Worm (Caenorhabditis elegans): Measurements from ENCODE around the gene gfat-1.

DNA sequence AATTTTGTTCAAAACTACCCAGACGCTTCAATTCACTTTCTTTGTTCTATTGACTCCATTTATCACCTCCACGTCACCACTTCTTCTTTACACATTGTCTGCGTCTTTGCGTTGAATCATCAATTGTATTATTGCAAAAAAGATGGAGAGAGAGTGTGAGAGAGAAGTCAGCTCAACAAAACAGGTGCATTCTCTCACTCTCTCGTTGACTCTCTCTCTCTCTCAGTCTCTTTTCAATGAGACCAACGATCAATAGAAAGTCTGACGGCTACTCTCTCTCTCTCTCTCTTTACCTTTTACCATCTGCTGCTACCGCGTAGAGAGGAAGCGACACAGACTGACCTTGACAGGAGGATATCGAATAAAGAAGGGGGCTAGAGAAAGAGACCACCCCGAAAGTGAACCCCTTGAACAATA is 40.5 kb upstream of the gfat-1 start:
- no peak for TF ChIP-seq dao-5 (tag; optimal IDR thresholded peaks at IDR 0.05)
- TF ChIP-seq W03F9.2 (tag; optimal IDR thresholded peaks at IDR 0.05): peak; percentile 45

Data from whole organism, L4/young adult.